Worm (Caenorhabditis elegans): ENCODE data around the gene mdl-1.

ce11 chrX:6702249-6702648 is 39.9 kb upstream of the mdl-1 start, which contains the start of gene acr-2:
- no peak for TF ChIP-seq med-1 (GFP tag; optimal IDR thresholded peaks at IDR 0.05; ENCODE audit: insufficient read depth)
- TF ChIP-seq ztf-23 (GFP tag; IDR thresholded peaks at IDR 0.05) = no peak
- no peak for TF ChIP-seq tab-1 (GFP tag; IDR thresholded peaks at IDR 0.05)

Measured in whole organism, midembryonic.